Worm (Caenorhabditis elegans): ENCODE results near the gene ttr-11.

DNA sequence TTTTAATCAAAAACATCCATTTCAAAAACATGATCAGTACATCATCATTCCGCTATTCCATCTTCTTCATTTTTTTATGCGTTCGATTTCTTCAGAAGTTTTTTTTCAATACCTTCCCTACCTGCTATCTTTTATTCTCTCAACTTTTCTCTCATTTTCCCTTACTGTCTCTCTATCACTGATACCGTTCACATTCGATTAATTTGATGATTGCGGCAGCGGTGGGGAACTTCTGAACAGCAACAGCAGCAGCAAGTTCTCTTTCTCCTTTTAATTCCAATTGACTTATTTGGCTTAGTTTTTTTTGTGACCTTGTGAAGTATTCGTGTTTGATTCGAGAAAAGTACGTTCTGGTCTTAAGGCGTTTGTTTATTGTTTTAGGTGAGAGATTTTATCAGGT lies 45.8 kb downstream of the ttr-11 start:
- TF ChIP-seq madf-10 (tag; optimal IDR thresholded peaks at IDR 0.05) (no peak), gei-17 (GFP tag; optimal IDR thresholded peaks at IDR 0.05) (no peak), ztf-22 (GFP tag; optimal IDR thresholded peaks at IDR 0.05) (no peak), aptf-3 (GFP tag; IDR thresholded peaks at IDR 0.05) (no peak), ztf-3 (GFP tag; optimal IDR thresholded peaks at IDR 0.05) (no peak), pha-4 (tag; optimal IDR thresholded peaks at IDR 0.05) (no peak), sptf-2 (GFP tag; optimal IDR thresholded peaks at IDR 0.05) (no peak), lin-40 (tag; optimal IDR thresholded peaks at IDR 0.05) (no peak), bed-2 (GFP tag; IDR thresholded peaks at IDR 0.05) (no peak), fkh-3 (tag; optimal IDR thresholded peaks at IDR 0.05) (no peak)

Data from whole organism, young adult.